Fruit fly (Drosophila melanogaster): ENCODE measurements around the gene Pdk1.

DNA sequence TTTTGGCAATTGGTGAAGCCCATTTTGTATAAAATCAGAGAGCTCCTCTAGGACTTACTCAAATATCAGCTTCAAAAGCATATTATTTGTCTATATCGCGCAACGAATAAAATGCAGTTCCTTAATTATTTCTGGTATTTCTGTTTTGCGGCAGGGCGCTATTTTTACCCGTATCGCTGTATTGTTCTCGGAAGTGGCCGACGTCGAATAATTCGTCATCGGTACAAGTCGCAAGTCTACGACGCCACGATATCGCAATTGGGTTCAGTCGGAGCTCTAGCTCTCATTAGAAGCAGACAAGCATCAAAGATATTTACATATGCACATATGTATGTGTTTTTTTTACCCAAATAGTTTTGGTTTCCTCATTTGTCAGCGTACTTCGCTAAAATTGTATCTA is 25.2 kb upstream of the Pdk1 start:
- TF ChIP-seq EcR (GFP tag; optimal IDR thresholded peaks at IDR 0.05) = no peak
- TF ChIP-seq psq (optimal IDR thresholded peaks at IDR 0.05) = no peak
- TF ChIP-seq Dll (optimal IDR thresholded peaks at IDR 0.05) = no peak
- no peak for TF ChIP-seq pan (optimal IDR thresholded peaks at IDR 0.05)

Measured in whole organism.